Worm (Caenorhabditis elegans) whole organism, young adult: Measurements from ENCODE around the gene F18H3.4.

Experiments used
- B0019.2 ChIP-seq: fragments of 200-800 bp; sonication (Bioruptor generic); conservative IDR thresholded peaks from 2 replicates; pipeline ENCODE4 v1.3.6; 2022; ENCODE audit warnings: missing genetic modification reagents, missing genetic modification characterization, missing compliant biosample characterization
- B0035.1 ChIP-seq: sonication (generic microtip); optimal IDR thresholded peaks from 2 replicates; lab custom pipeline; 2016; ENCODE audit warnings: missing genetic modification characterization, mild to moderate bottlenecking, missing compliant biosample characterization, missing genotype, missing genetic modification reagents
- B0336.3 ChIP-seq: fragments of 200-800 bp; sonication (Bioruptor generic); IDR thresholded peaks from 2 replicates; pipeline ENCODE4 v1.3.6; 2022; ENCODE audit warnings: missing genetic modification characterization, missing compliant biosample characterization
- C17E4.6 ChIP-seq: fragments of 200-800 bp; sonication (Bioruptor generic); IDR thresholded peaks from 2 replicates; pipeline ENCODE4 v1.3.6; 2022; ENCODE audit warnings: missing genetic modification reagents, missing genetic modification characterization, missing compliant biosample characterization
- F22D6.2 ChIP-seq: sonication (generic microtip); optimal IDR thresholded peaks from 2 replicates; lab custom pipeline; 2016; ENCODE audit warnings: mild to moderate bottlenecking, missing genetic modification characterization, missing compliant biosample characterization
- F23B12.7 ChIP-seq: sonication (generic microtip); optimal IDR thresholded peaks from 2 replicates; lab custom pipeline; 2017; ENCODE audit warnings: missing genetic modification characterization, mild to moderate bottlenecking, missing compliant biosample characterization, antibody characterized with exemption, moderate library complexity; ENCODE audit not compliant: insufficient read depth
- F33H1.4 ChIP-seq: fragments of 200-800 bp; sonication (Bioruptor generic); IDR thresholded peaks from 2 replicates; pipeline ENCODE4 v1.3.6; 2022; ENCODE audit warnings: missing genetic modification reagents, missing genetic modification characterization, missing compliant biosample characterization
- F55B11.4 ChIP-seq: sonication (generic microtip); optimal IDR thresholded peaks from 2 replicates; lab custom pipeline; 2016; ENCODE audit warnings: missing compliant biosample characterization, missing genetic modification characterization, borderline replicate concordance; ENCODE audit not compliant: insufficient read depth
- K11D2.4 ChIP-seq: fragments of 200-800 bp; sonication (Bioruptor generic); IDR thresholded peaks from 2 replicates; pipeline ENCODE4 v1.3.6; 2022; ENCODE audit warnings: missing genetic modification reagents, missing genetic modification characterization, missing compliant biosample characterization
- T07F8.4 ChIP-seq: sonication (generic microtip); optimal IDR thresholded peaks from 2 replicates; lab custom pipeline; 2016; ENCODE audit warnings: mild to moderate bottlenecking, missing genetic modification characterization, moderate library complexity, missing compliant biosample characterization
- Y53G8AR.9 ChIP-seq: fragments of 200-800 bp; sonication (Bioruptor generic); conservative IDR thresholded peaks from 2 replicates; pipeline ENCODE4 v1.3.6; 2022; ENCODE audit warnings: missing genetic modification reagents, missing genetic modification characterization, missing compliant biosample characterization
- Y67H2A.10 ChIP-seq: fragments of 200-800 bp; sonication (Bioruptor generic); conservative IDR thresholded peaks from 2 replicates; pipeline ENCODE4 v1.3.6; 2022; ENCODE audit warnings: missing genetic modification reagents, missing genetic modification characterization, missing compliant biosample characterization
- ZK185.1 ChIP-seq: sonication (generic microtip); optimal IDR thresholded peaks from 2 replicates; lab custom pipeline; 2016; ENCODE audit warnings: mild to moderate bottlenecking, missing genetic modification characterization, missing compliant biosample characterization; ENCODE audit not compliant: poor library complexity, severe bottlenecking
- ama-1 ChIP-seq, 3 experiments: fragments of 150-350 bp in 1 of 3; sonication (generic microtip) in 2 of 3; optimal IDR thresholded peaks; 2 replicates each; lab custom pipeline; 2014 to 2018; ENCODE audit warnings: missing biosample characterization in 2 of 3, missing genetic modification characterization in 2 of 3, missing genetic modification reagents in 2 of 3
- aptf-3 ChIP-seq: fragments of 200-800 bp; sonication (Bioruptor generic); IDR thresholded peaks from 2 replicates; pipeline ENCODE4 v1.3.6; 2022; ENCODE audit warnings: missing genetic modification characterization, missing compliant biosample characterization
- attf-3 ChIP-seq: fragments of 200-800 bp; sonication (Bioruptor generic); conservative IDR thresholded peaks from 2 replicates; pipeline ENCODE4 v1.3.6; 2022; ENCODE audit warnings: missing genetic modification reagents, missing genetic modification characterization, missing compliant biosample characterization
- attf-5 ChIP-seq: fragments of 200-800 bp; sonication (Bioruptor generic); optimal IDR thresholded peaks from 2 replicates; lab custom pipeline; 2018; ENCODE audit warnings: mild to moderate bottlenecking, missing genetic modification characterization, missing compliant biosample characterization
- cebp-1 ChIP-seq, 2 experiments: fragments of 200-800 bp in 1 of 2; sonication (Bioruptor generic) in 1 of 2; sonication (generic microtip) in 1 of 2; IDR thresholded peaks in 1 of 2; optimal IDR thresholded peaks in 1 of 2; 2 replicates each; pipeline versions ENCODE4 v1.3.6 to Lab custom; 2017 to 2022; ENCODE audit warnings: missing compliant biosample characterization in 2 of 2, missing genetic modification characterization in 2 of 2, mild to moderate bottlenecking in 1 of 2, missing genetic modification reagents in 1 of 2, moderate library complexity in 1 of 2
- cebp-2 ChIP-seq: fragments of 200-800 bp; sonication (Bioruptor generic); IDR thresholded peaks from 2 replicates; pipeline ENCODE4 v1.3.6; 2022; ENCODE audit warnings: missing genetic modification characterization, missing compliant biosample characterization
- ceh-40 ChIP-seq: fragments of 200-800 bp; sonication (Bioruptor generic); IDR thresholded peaks from 2 replicates; pipeline ENCODE4 v1.3.6; 2022; ENCODE audit warnings: missing genetic modification characterization, missing compliant biosample characterization
- dox-1 ChIP-seq: fragments of 200-800 bp; sonication (Bioruptor generic); IDR thresholded peaks from 2 replicates; pipeline ENCODE4 v1.3.6; 2022; ENCODE audit warnings: missing genetic modification reagents, missing genetic modification characterization, missing compliant biosample characterization
- efl-1 ChIP-seq: fragments of 150-350 bp; optimal IDR thresholded peaks from 2 replicates; lab custom pipeline; 2014; ENCODE audit warnings: missing biosample characterization, missing genetic modification reagents, missing genetic modification characterization
- egrh-3 ChIP-seq: fragments of 200-800 bp; sonication (Bioruptor generic); IDR thresholded peaks from 2 replicates; pipeline ENCODE4 v1.3.6; 2022; ENCODE audit warnings: missing genetic modification reagents, missing genetic modification characterization, missing compliant biosample characterization
- gei-17 ChIP-seq: fragments of 200-800 bp; sonication (Bioruptor generic); optimal IDR thresholded peaks from 2 replicates; lab custom pipeline; 2018; ENCODE audit warnings: mild to moderate bottlenecking, missing genetic modification characterization, missing compliant biosample characterization
- hlh-12 ChIP-seq: sonication (generic microtip); optimal IDR thresholded peaks from 2 replicates; lab custom pipeline; 2016; ENCODE audit warnings: missing genetic modification characterization, missing compliant biosample characterization
- hmg-20 ChIP-seq: fragments of 200-800 bp; sonication (Bioruptor generic); IDR thresholded peaks from 2 replicates; pipeline ENCODE4 v1.3.6; 2022; ENCODE audit warnings: missing genetic modification reagents, missing genetic modification characterization, missing compliant biosample characterization
- let-607 ChIP-seq, 2 experiments: fragments of 200-800 bp in 1 of 2; sonication (Bioruptor generic) in 1 of 2; sonication (generic microtip) in 1 of 2; optimal IDR thresholded peaks; 2 replicates each; lab custom pipeline; 2016 to 2018; ENCODE audit warnings: mild to moderate bottlenecking in 2 of 2, missing compliant biosample characterization in 2 of 2, missing genetic modification characterization in 2 of 2, moderate library complexity in 2 of 2, missing genotype in 1 of 2
- lin-26 ChIP-seq: fragments of 200-800 bp; sonication (Bioruptor generic); IDR thresholded peaks from 2 replicates; pipeline ENCODE4 v1.3.6; 2022; ENCODE audit warnings: missing genetic modification reagents, missing genetic modification characterization, missing compliant biosample characterization
- lin-35 ChIP-seq, 3 experiments: fragments of 150-350 bp in 2 of 3; sonication (generic microtip) in 1 of 3; optimal IDR thresholded peaks; 2 replicates each; lab custom pipeline; 2014 to 2018; ENCODE audit warnings: missing biosample characterization in 3 of 3, missing genetic modification characterization in 3 of 3, missing genetic modification reagents in 3 of 3
- lin-40 ChIP-seq: sonication (generic microtip); optimal IDR thresholded peaks from 2 replicates; lab custom pipeline; 2016; ENCODE audit warnings: missing genetic modification characterization, mild to moderate bottlenecking, missing compliant biosample characterization, missing genotype, missing genetic modification reagents
- lir-1 ChIP-seq: fragments of 200-800 bp; sonication (Bioruptor generic); conservative IDR thresholded peaks from 2 replicates; pipeline ENCODE4 v1.3.6; 2022; ENCODE audit warnings: missing genetic modification reagents, missing genetic modification characterization, missing compliant biosample characterization
- madf-10 ChIP-seq: sonication (generic microtip); optimal IDR thresholded peaks from 2 replicates; lab custom pipeline; 2016; ENCODE audit warnings: mild to moderate bottlenecking, missing genetic modification characterization, missing compliant biosample characterization
- madf-3 ChIP-seq: fragments of 200-800 bp; sonication (Bioruptor generic); IDR thresholded peaks from 2 replicates; pipeline ENCODE4 v1.3.6; 2022; ENCODE audit warnings: missing genetic modification reagents, missing genetic modification characterization, missing compliant biosample characterization
- madf-8 ChIP-seq: fragments of 200-800 bp; sonication (Bioruptor generic); conservative IDR thresholded peaks from 2 replicates; pipeline ENCODE4 v1.3.6; 2022; ENCODE audit warnings: missing genetic modification reagents, missing genetic modification characterization, missing compliant biosample characterization
- nfya-2 ChIP-seq: fragments of 200-800 bp; sonication (Bioruptor generic); IDR thresholded peaks from 2 replicates; pipeline ENCODE4 v1.3.6; 2022; ENCODE audit warnings: missing genetic modification reagents, missing genetic modification characterization, missing compliant biosample characterization
- nhr-120 ChIP-seq: fragments of 200-800 bp; sonication (Bioruptor generic); IDR thresholded peaks from 2 replicates; pipeline ENCODE4 v1.3.6; 2022; ENCODE audit warnings: missing genetic modification characterization, missing compliant biosample characterization
- nhr-179 ChIP-seq: sonication (generic microtip); optimal IDR thresholded peaks from 2 replicates; lab custom pipeline; 2016; ENCODE audit warnings: mild to moderate bottlenecking, missing genetic modification characterization, missing compliant biosample characterization
- nhr-90 ChIP-seq: sonication (generic microtip); optimal IDR thresholded peaks from 2 replicates; lab custom pipeline; 2016; ENCODE audit warnings: missing genotype, mild to moderate bottlenecking, missing genetic modification characterization, missing compliant biosample characterization
- rcor-1 ChIP-seq: fragments of 200-800 bp; sonication (Bioruptor generic); IDR thresholded peaks from 2 replicates; pipeline ENCODE4 v1.3.6; 2022; ENCODE audit warnings: missing genetic modification reagents, missing genetic modification characterization, missing compliant biosample characterization
- rec-8 ChIP-seq, 2 experiments: sonication (generic microtip); optimal IDR thresholded peaks; 2 replicates each; lab custom pipeline; 2016; ENCODE audit warnings: mild to moderate bottlenecking in 2 of 2, missing genetic modification characterization in 2 of 2, missing genetic modification reagents in 2 of 2, missing genotype in 2 of 2, missing biosample characterization in 1 of 2, missing compliant biosample characterization in 1 of 2, moderate library complexity in 1 of 2
- repo-1 ChIP-seq: sonication (generic microtip); optimal IDR thresholded peaks from 2 replicates; lab custom pipeline; 2017; ENCODE audit warnings: mild to moderate bottlenecking, missing genetic modification characterization, missing compliant biosample characterization
- sdz-38 ChIP-seq: sonication (generic microtip); optimal IDR thresholded peaks from 2 replicates; lab custom pipeline; 2016; ENCODE audit warnings: missing genotype, missing genetic modification characterization, missing compliant biosample characterization
- tlf-1 ChIP-seq: fragments of 200-800 bp; sonication (Bioruptor generic); optimal IDR thresholded peaks from 2 replicates; lab custom pipeline; 2018; ENCODE audit warnings: mild to moderate bottlenecking, missing genetic modification characterization, missing compliant biosample characterization
- unc-130 ChIP-seq: sonication (generic microtip); optimal IDR thresholded peaks from 2 replicates; lab custom pipeline; 2016; ENCODE audit warnings: missing genetic modification reagents, missing genetic modification characterization, missing compliant biosample characterization
- unc-62 ChIP-seq: fragments of 150-350 bp; optimal IDR thresholded peaks from 2 replicates; lab custom pipeline; 2014; ENCODE audit warnings: missing biosample characterization, missing genetic modification reagents, missing genetic modification characterization
- ztf-22 ChIP-seq: fragments of 200-800 bp; sonication (Bioruptor generic); optimal IDR thresholded peaks from 2 replicates; lab custom pipeline; 2018; ENCODE audit warnings: mild to moderate bottlenecking, missing genetic modification characterization, moderate library complexity, missing compliant biosample characterization
- ztf-26 ChIP-seq: sonication (generic microtip); optimal IDR thresholded peaks from 2 replicates; lab custom pipeline; 2017; ENCODE audit warnings: missing genetic modification characterization, missing compliant biosample characterization

Gene F18H3.4

DNA sequence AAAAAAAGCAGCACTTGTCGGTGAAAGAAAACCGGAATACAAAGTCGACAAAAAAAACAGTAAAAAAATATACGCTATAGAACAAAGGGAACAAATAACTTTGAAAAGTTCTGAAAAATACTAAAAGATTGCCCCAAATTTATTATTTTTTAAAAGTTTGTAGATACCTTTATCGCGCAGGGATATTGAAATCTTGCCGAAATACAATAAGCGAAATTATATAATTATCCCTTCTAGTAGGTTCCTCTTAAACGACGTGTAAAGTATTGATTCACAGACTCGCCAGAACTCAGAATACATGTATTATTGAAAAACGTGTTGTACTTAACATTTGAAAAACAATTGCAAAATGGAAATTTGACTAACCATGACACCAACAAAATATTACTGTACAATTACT, 14.5 kb upstream of the F18H3.4 start (continued):
- TF ChIP-seq repo-1 (tag; lab: Kevin White, UChicago) (peak; percentile 71), lin-26 (no peak), C17E4.6 (GFP tag; lab: Robert Waterston, UW) (no peak), F22D6.2 (peak; percentile 74), efl-1 (GFP tag; lab: Kevin White, UChicago) (no peak), egrh-3 (no peak), tlf-1 (GFP tag; lab: Kevin White, UChicago) (peak; percentile 82), let-607 (tag; optimal IDR thresholded peaks at IDR 0.05; lab: Kevin White, UChicago) (peak in 1 of 2 experiments; percentile 71), madf-3 (GFP tag; lab: Robert Waterston, UW) (no peak), T07F8.4 (peak; percentile 14), nhr-90 (no peak), unc-130 (GFP tag; lab: Kevin White, UChicago) (no peak), ceh-40 (GFP tag; lab: Robert Waterston, UW) (no peak), cebp-2 (GFP tag; lab: Robert Waterston, UW) (0 out of 2 replicates have a peak, but pooled peaks have one; percentile 53), rcor-1 (GFP tag; lab: Robert Waterston, UW) (peak; percentile 78), rec-8 (tag; optimal IDR thresholded peaks at IDR 0.05; lab: Kevin White, UChicago) (no peak), Y53G8AR.9 (peak; percentile 52; the same call in 1 of the 2 replicates), F33H1.4 (GFP tag; lab: Robert Waterston, UW) (no peak), unc-62 (no peak), K11D2.4 (peak; percentile 90), B0336.3 (GFP tag; lab: Robert Waterston, UW) (peak; percentile 74), nhr-120 (no peak), B0035.1 (peak; percentile 67), ztf-26 (tag; lab: Kevin White, UChicago) (peak; percentile 84), ama-1 (optimal IDR thresholded peaks at IDR 0.05; lab: Kevin White, UChicago) (no peak), ama-1 (GFP tag; optimal IDR thresholded peaks at IDR 0.05; lab: Kevin White, UChicago) (peak in 1 of 2 experiments; percentile 7), Y67H2A.10 (no peak), attf-5 (GFP tag; lab: Kevin White, UChicago) (no peak), lin-40 (peak; percentile 98), madf-10 (tag; lab: Kevin White, UChicago) (peak; percentile 72), hmg-20 (GFP tag; lab: Robert Waterston, UW) (peak; percentile 71; the same call in 1 of the 2 replicates), dox-1 (GFP tag; lab: Robert Waterston, UW) (peak; percentile 70), madf-8 (no peak), cebp-1 (GFP tag; IDR thresholded peaks at IDR 0.05; lab: Robert Waterston, UW) (no peak; the same call in 1 of the 2 replicates), cebp-1 (tag; optimal IDR thresholded peaks at IDR 0.05; lab: Kevin White, UChicago) (peak; percentile 83), nhr-179 (no peak), aptf-3 (GFP tag; lab: Robert Waterston, UW) (no peak), lir-1 (GFP tag; lab: Robert Waterston, UW) (no peak)
- TF ChIP-seq, all 124 proteins: peak for 42

DNA sequence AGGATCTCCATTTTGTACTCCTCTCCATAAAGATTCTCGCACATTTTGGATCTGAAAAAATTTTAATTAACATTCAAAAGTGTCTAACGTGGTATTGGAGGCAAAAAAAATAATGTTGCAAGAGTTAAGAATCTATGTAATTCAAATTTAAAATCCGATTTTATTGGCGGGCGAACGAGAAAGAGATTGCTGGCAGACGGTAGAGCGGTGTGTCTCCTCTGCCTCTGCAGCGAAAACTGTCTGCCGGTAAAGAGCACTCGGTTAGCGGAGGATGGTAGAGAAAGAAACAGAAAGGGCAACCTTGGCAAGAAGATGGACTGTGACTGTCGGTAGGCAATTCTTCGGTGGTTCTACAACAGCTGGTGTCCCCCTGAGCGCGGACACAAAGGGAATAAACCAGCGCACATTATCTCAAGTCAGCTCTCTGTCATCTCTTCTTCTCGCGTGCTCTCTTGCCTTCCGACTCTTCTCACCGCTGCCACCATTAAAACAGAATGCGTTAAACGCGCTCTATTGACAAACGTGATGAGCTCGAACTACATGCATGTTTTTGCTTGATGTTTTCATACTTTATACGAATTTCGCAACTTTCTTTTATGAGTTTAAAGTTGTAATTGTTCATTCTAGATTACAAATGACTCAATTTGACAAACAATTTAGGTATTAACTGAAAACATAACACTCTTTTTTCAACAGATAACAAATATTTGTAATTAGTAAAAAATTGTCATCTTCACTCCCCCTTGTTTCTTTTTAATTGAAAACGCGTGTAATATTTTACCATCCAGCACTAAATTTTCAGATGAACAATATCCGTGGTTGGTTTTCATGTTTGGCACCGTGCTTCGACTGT, 9.8 kb upstream of the F18H3.4 start, which contains the start of the genes cdk-4 and F18H3.1:
TSS of gene cdk-4 (minus strand) at position 51 of the 853 bp plus-strand sequence.
TSS of gene F18H3.1 (plus strand) at position 803 of the 853 bp plus-strand sequence.
- TF ChIP-seq F55B11.4 (no peak), F23B12.7 (tag; lab: Kevin White, UChicago) (no peak), lin-26 (no peak), attf-3 (GFP tag; lab: Robert Waterston, UW) (no peak), rec-8 (tag; optimal IDR thresholded peaks at IDR 0.05; lab: Kevin White, UChicago) (no peak), ZK185.1 (tag; lab: Kevin White, UChicago) (no peak), sdz-38 (no peak), nfya-2 (GFP tag; lab: Robert Waterston, UW) (no peak), ztf-22 (GFP tag; lab: Kevin White, UChicago) (no peak), madf-10 (tag; lab: Kevin White, UChicago) (no peak), hlh-12 (no peak), gei-17 (GFP tag; lab: Kevin White, UChicago) (no peak), lin-35 (GFP tag; optimal IDR thresholded peaks at IDR 0.05; lab: Kevin White, UChicago) (no peak), B0019.2 (no peak), dox-1 (GFP tag; lab: Robert Waterston, UW) (peak; percentile 67)
